Worm (Caenorhabditis elegans) whole organism, mixed stage, embryonic: ENCODE measurements around the gene ippk-1.

Source experiments
- elt-1 ChIP-seq: sonication (generic microtip); optimal IDR thresholded peaks from 2 replicates; lab custom pipeline; 2017; ENCODE audit warnings: missing genetic modification characterization, mild to moderate bottlenecking, missing compliant biosample characterization, antibody characterized with exemption, moderate library complexity, borderline replicate concordance; ENCODE audit not compliant: insufficient read depth
- lsy-2 ChIP-seq: fragments of 150-350 bp; optimal IDR thresholded peaks from 2 replicates; lab custom pipeline; 2014; ENCODE audit warnings: missing biosample characterization, missing genetic modification characterization
- nhr-28 ChIP-seq: fragments of 150-350 bp; optimal IDR thresholded peaks from 2 replicates; lab custom pipeline; 2014; ENCODE audit warnings: missing biosample characterization, missing genetic modification characterization
- nhr-76 ChIP-seq: sonication (generic microtip); optimal IDR thresholded peaks from 2 replicates; lab custom pipeline; 2017; ENCODE audit warnings: missing biosample characterization, missing genetic modification characterization
- snpc-4 ChIP-seq: fragments of 150-350 bp; optimal IDR thresholded peaks from 2 replicates; lab custom pipeline; 2014; ENCODE audit warnings: missing biosample characterization, missing genetic modification characterization
- unc-62 ChIP-seq: fragments of 150-350 bp; optimal IDR thresholded peaks from 2 replicates; lab custom pipeline; 2014; ENCODE audit warnings: missing biosample characterization, missing genetic modification reagents, missing genetic modification characterization
- zip-8 ChIP-seq: fragments of 150-350 bp; optimal IDR thresholded peaks from 2 replicates; lab custom pipeline; 2014; ENCODE audit warnings: missing biosample characterization, missing genetic modification characterization
- ztf-11 ChIP-seq: fragments of 150-350 bp; optimal IDR thresholded peaks from 2 replicates; lab custom pipeline; 2014; ENCODE audit warnings: missing biosample characterization, missing genetic modification characterization

DNA sequence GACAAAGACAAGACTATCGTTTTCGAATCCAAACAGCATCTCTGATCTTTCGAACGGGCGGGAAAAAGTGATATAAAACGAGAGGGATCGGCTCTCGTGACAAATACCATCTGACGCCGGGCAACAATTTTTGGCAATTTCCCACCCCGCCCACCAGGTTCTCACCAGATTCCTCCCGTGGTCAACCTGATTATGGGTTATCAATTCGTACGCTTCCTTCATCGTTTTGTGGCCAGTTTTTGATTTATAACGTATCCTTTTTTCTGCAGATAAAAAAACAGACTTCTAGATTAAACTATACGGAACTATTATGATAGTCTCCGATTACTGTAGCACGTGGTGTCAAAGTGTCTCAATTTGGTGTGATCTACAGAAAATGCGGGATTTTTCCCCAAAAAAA, 10.2 kb downstream of the ippk-1 start:
- TF ChIP-seq nhr-28 (no peak), nhr-76 (tag; lab: Kevin White, UChicago) (no peak), ztf-11 (tag; lab: Kevin White, UChicago) (no peak), lsy-2 (tag; lab: Kevin White, UChicago) (no peak), zip-8 (tag; lab: Kevin White, UChicago) (no peak), snpc-4 (tag; lab: Kevin White, UChicago) (no peak), unc-62 (GFP tag; lab: Kevin White, UChicago) (no peak), elt-1 (tag; lab: Kevin White, UChicago) (no peak)
